Worm (Caenorhabditis elegans): ENCODE measurements around the gene asb-1.

The asb-1 gene

ce11 chrIII:4562070-4562788, 33.4 kb downstream of the asb-1 start, which contains the start of gene pan-1 (continued):
- TF ChIP-seq zag-1 (tag; optimal IDR thresholded peaks at IDR 0.05), result no peak
- peak; percentile 22 for TF ChIP-seq nhr-47 (tag; optimal IDR thresholded peaks at IDR 0.05)
- no peak for TF ChIP-seq unc-130 (tag; optimal IDR thresholded peaks at IDR 0.05)
- TF ChIP-seq egl-13 (tag; optimal IDR thresholded peaks at IDR 0.05), result no peak
- peak; percentile 42 for TF ChIP-seq snu-23 (GFP tag; optimal IDR thresholded peaks at IDR 0.05)
- TF ChIP-seq ceh-82 (tag; optimal IDR thresholded peaks at IDR 0.05), result peak in 1 of 3 experiments; percentile 0
- peak; percentile 20 for TF ChIP-seq snpc-4 (tag; optimal IDR thresholded peaks at IDR 0.05)
- no peak for TF ChIP-seq unc-62 (GFP tag; optimal IDR thresholded peaks at IDR 0.05)
- TF ChIP-seq ztf-4 (tag; optimal IDR thresholded peaks at IDR 0.05), result peak; percentile 74
- TF ChIP-seq unc-30 (tag; optimal IDR thresholded peaks at IDR 0.05), result no peak
- TF ChIP-seq swsn-7 (tag; optimal IDR thresholded peaks at IDR 0.05), result peak; percentile 33
- peak; percentile 82 for TF ChIP-seq lin-14 (GFP tag; optimal IDR thresholded peaks at IDR 0.05)
- no peak for TF ChIP-seq ces-1 (GFP tag; optimal IDR thresholded peaks at IDR 0.05)
- TF ChIP-seq tlp-1 (tag; optimal IDR thresholded peaks at IDR 0.05), result no peak
- peak; percentile 65 for TF ChIP-seq nhr-85 (tag)

- TF ChIP-seq nhr-85 (tag) (no peak), lin-14 (GFP tag; optimal IDR thresholded peaks at IDR 0.05) (no peak), Y116A8C.19 (tag; optimal IDR thresholded peaks at IDR 0.05; ENCODE audit: borderline replicate concordance) (no peak), lin-13 (GFP tag; optimal IDR thresholded peaks at IDR 0.05) (no peak), isw-1 (GFP tag; IDR thresholded peaks at IDR 0.05) (no peak), ces-1 (GFP tag; optimal IDR thresholded peaks at IDR 0.05) (no peak), fkh-4 (tag; optimal IDR thresholded peaks at IDR 0.05; ENCODE audit: borderline replicate concordance) (no peak), egl-27 (tag; optimal IDR thresholded peaks at IDR 0.05) (no peak), lin-39 (tag; optimal IDR thresholded peaks at IDR 0.05) (no peak), egl-13 (tag; optimal IDR thresholded peaks at IDR 0.05) (no peak), rnt-1 (tag; optimal IDR thresholded peaks at IDR 0.05) (no peak), swsn-7 (tag; optimal IDR thresholded peaks at IDR 0.05) (no peak), nhr-237 (tag; optimal IDR thresholded peaks at IDR 0.05) (no peak)
These were observed 34.3 kb downstream of the asb-1 start for ce11 chrIII:4561286-4561685.

- TF ChIP-seq snpc-4 (tag; optimal IDR thresholded peaks at IDR 0.05) (no peak), unc-98 (GFP tag; IDR thresholded peaks at IDR 0.05) (no peak), alr-1 (tag; optimal IDR thresholded peaks at IDR 0.05; ENCODE audit: borderline replicate concordance) (no peak), nhr-237 (tag; optimal IDR thresholded peaks at IDR 0.05) (no peak), ceh-88 (GFP tag; IDR thresholded peaks at IDR 0.05) (no peak), ztf-11 (tag; optimal IDR thresholded peaks at IDR 0.05) (peak in 1 of 2 experiments; percentile 20), Y116A8C.19 (tag; optimal IDR thresholded peaks at IDR 0.05; ENCODE audit: borderline replicate concordance) (no peak), ama-1 (optimal IDR thresholded peaks at IDR 0.05) (no peak), nhr-90 (tag; optimal IDR thresholded peaks at IDR 0.05; ENCODE audit: poor library complexity) (peak; percentile 71), ceh-82 (tag; optimal IDR thresholded peaks at IDR 0.05) (peak; percentile 52 to 75 (median 60)), nhr-71 (tag; optimal IDR thresholded peaks at IDR 0.05) (peak; percentile 85), nhr-28 (tag; optimal IDR thresholded peaks at IDR 0.05) (no peak), grh-1 (GFP tag; IDR thresholded peaks at IDR 0.05) (peak; percentile 36; the same call in 1 of the 2 replicates), nhr-84 (tag; optimal IDR thresholded peaks at IDR 0.05) (no peak), snu-23 (GFP tag; optimal IDR thresholded peaks at IDR 0.05) (peak; percentile 77), vab-15 (tag; optimal IDR thresholded peaks at IDR 0.05) (no peak), nhr-19 (GFP tag; conservative IDR thresholded peaks at IDR 0.05) (peak; percentile 54), xbp-1 (tag; optimal IDR thresholded peaks at IDR 0.05) (peak; percentile 69), aha-1 (tag; optimal IDR thresholded peaks at IDR 0.05) (no peak), fkh-8 (tag; optimal IDR thresholded peaks at IDR 0.05) (peak; percentile 19), zip-4 (GFP tag; optimal IDR thresholded peaks at IDR 0.05) (no peak), unc-62 (GFP tag; optimal IDR thresholded peaks at IDR 0.05) (no peak), elt-3 (tag; optimal IDR thresholded peaks at IDR 0.05) (peak in 3 of 6 experiments; percentile 11 to 74 (median 22)), sptf-1 (tag; optimal IDR thresholded peaks at IDR 0.05) (no peak), hpl-2 (GFP tag; optimal IDR thresholded peaks at IDR 0.05) (no peak), C16A3.4 (tag; optimal IDR thresholded peaks at IDR 0.05) (no peak), nhr-47 (tag; optimal IDR thresholded peaks at IDR 0.05) (peak; percentile 76), nhr-11 (tag; optimal IDR thresholded peaks at IDR 0.05) (no peak), hlh-17 (GFP tag; optimal IDR thresholded peaks at IDR 0.05; ENCODE audit: borderline replicate concordance) (no peak), lin-35 (GFP tag; optimal IDR thresholded peaks at IDR 0.05) (peak; percentile 52 to 53)
These were observed 35.2 kb downstream of the asb-1 start for ce11 chrIII:4560393-4560890.

All from whole organism, L1 larva.